Worm (Caenorhabditis elegans) whole organism, late embryonic: Measurements from ENCODE around the gene dpy-3.

Experiments used
- C38D4.7 ChIP-seq: fragments of 200-800 bp; sonication (Bioruptor generic); optimal IDR thresholded peaks from 2 replicates; lab custom pipeline; 2018; ENCODE audit warnings: mild to moderate bottlenecking, missing genetic modification characterization, moderate library complexity, missing compliant biosample characterization
- K02D7.2 ChIP-seq: sonication (generic microtip); optimal IDR thresholded peaks from 2 replicates; lab custom pipeline; 2017; ENCODE audit warnings: mild to moderate bottlenecking, missing genetic modification characterization, missing compliant biosample characterization
- K09A11.1 ChIP-seq: sonication (generic microtip); optimal IDR thresholded peaks from 2 replicates; lab custom pipeline; 2017; ENCODE audit warnings: antibody characterized with exemption, mild to moderate bottlenecking, missing genetic modification characterization, missing compliant biosample characterization; ENCODE audit not compliant: insufficient read depth
- T23F11.4 ChIP-seq: fragments of 200-800 bp; sonication (Bioruptor generic); optimal IDR thresholded peaks from 2 replicates; lab custom pipeline; 2018; ENCODE audit warnings: mild to moderate bottlenecking, missing genetic modification characterization, missing compliant biosample characterization
- Y22D7AL.16 ChIP-seq: sonication (generic microtip); optimal IDR thresholded peaks from 2 replicates; lab custom pipeline; 2016; ENCODE audit warnings: missing genetic modification characterization, missing compliant biosample characterization
- ahr-1 ChIP-seq: sonication (generic microtip); optimal IDR thresholded peaks from 2 replicates; lab custom pipeline; 2016; ENCODE audit warnings: missing genetic modification characterization, missing compliant biosample characterization
- ama-1 ChIP-seq: fragments of 150-350 bp; optimal IDR thresholded peaks from 2 replicates; lab custom pipeline; 2014
- ceh-14 ChIP-seq: sonication (generic microtip); optimal IDR thresholded peaks from 2 replicates; lab custom pipeline; 2016; ENCODE audit warnings: missing genotype, missing genetic modification characterization, missing compliant biosample characterization
- ceh-18 ChIP-seq: sonication (generic microtip); optimal IDR thresholded peaks from 2 replicates; lab custom pipeline; 2016; ENCODE audit warnings: missing genetic modification characterization, missing compliant biosample characterization
- ceh-2 ChIP-seq: sonication (generic microtip); optimal IDR thresholded peaks from 2 replicates; lab custom pipeline; 2016; ENCODE audit warnings: missing genotype, missing genetic modification characterization, missing compliant biosample characterization
- ceh-24 ChIP-seq: sonication (generic microtip); optimal IDR thresholded peaks from 2 replicates; lab custom pipeline; 2016; ENCODE audit warnings: mild to moderate bottlenecking, missing genetic modification characterization, missing compliant biosample characterization
- ceh-31 ChIP-seq: sonication (generic microtip); optimal IDR thresholded peaks from 2 replicates; lab custom pipeline; 2016; ENCODE audit warnings: missing genetic modification characterization, missing compliant biosample characterization
- ceh-45 ChIP-seq: fragments of 200-800 bp; sonication (Bioruptor generic); IDR thresholded peaks from 2 replicates; pipeline ENCODE4 v1.3.6; 2022; ENCODE audit warnings: missing genetic modification reagents, missing genetic modification characterization, missing compliant biosample characterization
- ceh-48 ChIP-seq: sonication (generic microtip); optimal IDR thresholded peaks from 2 replicates; lab custom pipeline; 2016; ENCODE audit warnings: missing genetic modification characterization, inconsistent platforms, missing compliant biosample characterization
- ceh-6 ChIP-seq: fragments of 200-800 bp; sonication (Bioruptor generic); optimal IDR thresholded peaks from 2 replicates; lab custom pipeline; 2018; ENCODE audit warnings: mild to moderate bottlenecking, missing genetic modification characterization, missing compliant biosample characterization
- ceh-9 ChIP-seq: sonication (generic microtip); optimal IDR thresholded peaks from 2 replicates; lab custom pipeline; 2016; ENCODE audit warnings: mild to moderate bottlenecking, missing genetic modification characterization, inconsistent platforms, missing compliant biosample characterization
- elt-2 ChIP-seq: sonication (generic microtip); optimal IDR thresholded peaks from 2 replicates; lab custom pipeline; 2016; ENCODE audit warnings: missing genetic modification reagents, missing genetic modification characterization, missing compliant biosample characterization
- eyg-1 ChIP-seq: sonication (generic microtip); optimal IDR thresholded peaks from 2 replicates; lab custom pipeline; 2016; ENCODE audit warnings: missing genotype, missing genetic modification characterization, missing compliant biosample characterization
- fax-1 ChIP-seq: sonication (generic microtip); optimal IDR thresholded peaks from 2 replicates; lab custom pipeline; 2016; ENCODE audit warnings: missing genotype, missing genetic modification characterization, missing compliant biosample characterization
- gmeb-2 ChIP-seq: sonication (generic microtip); optimal IDR thresholded peaks from 2 replicates; lab custom pipeline; 2016; ENCODE audit warnings: missing genetic modification characterization, inconsistent platforms, missing compliant biosample characterization
- hlh-13 ChIP-seq: fragments of 200-800 bp; sonication (Bioruptor generic); optimal IDR thresholded peaks from 2 replicates; lab custom pipeline; 2018; ENCODE audit warnings: mild to moderate bottlenecking, missing genetic modification characterization, missing compliant biosample characterization
- hlh-15 ChIP-seq: sonication (generic microtip); optimal IDR thresholded peaks from 2 replicates; lab custom pipeline; 2016; ENCODE audit warnings: missing genetic modification characterization, missing compliant biosample characterization
- hlh-6 ChIP-seq: sonication (generic microtip); optimal IDR thresholded peaks from 2 replicates; lab custom pipeline; 2016; ENCODE audit warnings: missing genotype, missing genetic modification characterization, missing compliant biosample characterization
- hlh-8 ChIP-seq: sonication (generic microtip); optimal IDR thresholded peaks from 2 replicates; lab custom pipeline; 2016; ENCODE audit warnings: missing genotype, missing genetic modification characterization, missing compliant biosample characterization
- lin-11 ChIP-seq: fragments of 200-800 bp; sonication (Bioruptor generic); optimal IDR thresholded peaks from 2 replicates; lab custom pipeline; 2018; ENCODE audit warnings: mild to moderate bottlenecking, missing genetic modification characterization, missing compliant biosample characterization
- nfya-1 ChIP-seq: sonication (generic microtip); optimal IDR thresholded peaks from 2 replicates; lab custom pipeline; 2017; ENCODE audit warnings: missing genetic modification characterization, mild to moderate bottlenecking, missing compliant biosample characterization, antibody characterized with exemption, moderate library complexity
- nhr-11 ChIP-seq: fragments of 150-350 bp; optimal IDR thresholded peaks from 2 replicates; lab custom pipeline; 2014; ENCODE audit warnings: missing biosample characterization, missing genetic modification characterization
- nhr-232 ChIP-seq: sonication (generic microtip); optimal IDR thresholded peaks from 2 replicates; lab custom pipeline; 2016; ENCODE audit warnings: missing genetic modification characterization, missing compliant biosample characterization
- pax-1 ChIP-seq: fragments of 150-350 bp; optimal IDR thresholded peaks from 2 replicates; lab custom pipeline; 2014; ENCODE audit warnings: missing biosample characterization, missing genetic modification characterization
- sdc-2 ChIP-seq: sonication (generic microtip); optimal IDR thresholded peaks from 2 replicates; lab custom pipeline; 2016; ENCODE audit warnings: missing genotype, missing genetic modification characterization, missing compliant biosample characterization
- sox-2 ChIP-seq: fragments of 200-800 bp; sonication (Bioruptor generic); IDR thresholded peaks from 2 replicates; pipeline ENCODE4 v1.3.6; 2022; ENCODE audit warnings: missing genetic modification reagents, missing genetic modification characterization, missing compliant biosample characterization
- syd-9 ChIP-seq: sonication (generic microtip); optimal IDR thresholded peaks from 2 replicates; lab custom pipeline; 2016; ENCODE audit warnings: mild to moderate bottlenecking, missing genetic modification characterization, moderate library complexity, missing compliant biosample characterization
- tbx-2 ChIP-seq: sonication (generic microtip); optimal IDR thresholded peaks from 2 replicates; lab custom pipeline; 2016; ENCODE audit warnings: missing genetic modification characterization, missing compliant biosample characterization
- unc-3 ChIP-seq, 2 experiments: fragments of 200-800 bp in 1 of 2; sonication (Bioruptor generic) in 1 of 2; sonication (generic microtip) in 1 of 2; conservative IDR thresholded peaks in 1 of 2; optimal IDR thresholded peaks in 1 of 2; 2 replicates each; pipeline versions ENCODE4 v1.3.6 to Lab custom; 2016 to 2022; ENCODE audit warnings: missing compliant biosample characterization in 2 of 2, missing genetic modification characterization in 2 of 2, missing genetic modification reagents in 1 of 2
- unc-42 ChIP-seq: sonication (generic microtip); optimal IDR thresholded peaks from 2 replicates; lab custom pipeline; 2016; ENCODE audit warnings: missing genotype, missing genetic modification characterization, missing compliant biosample characterization

Gene dpy-3

DNA sequence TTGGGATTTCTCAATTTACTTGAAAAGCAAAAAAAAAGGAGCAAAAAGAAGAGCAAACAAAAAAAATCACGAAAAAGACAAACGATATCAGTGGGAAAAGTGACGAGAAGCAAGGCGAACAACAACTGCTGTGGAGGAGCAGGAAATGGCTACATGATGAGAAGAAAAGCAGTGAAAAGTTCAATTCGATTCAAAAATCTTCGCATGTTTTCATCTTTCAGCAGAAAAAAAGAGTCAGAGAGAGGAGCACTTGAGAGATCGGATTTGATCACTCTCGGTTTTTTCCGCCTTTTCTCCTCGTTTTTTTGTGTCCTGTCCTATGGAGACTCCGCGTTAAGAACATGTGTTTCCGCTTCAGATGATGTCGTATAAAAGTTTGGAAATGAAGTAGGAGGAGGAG lies 6.5 kb downstream of the dpy-3 start:
- TF ChIP-seq unc-3 (GFP tag; conservative IDR thresholded peaks at IDR 0.05; lab: Robert Waterston, UW) (no peak), unc-3 (tag; optimal IDR thresholded peaks at IDR 0.05; lab: Kevin White, UChicago) (no peak), pax-1 (no peak), gmeb-2 (tag; lab: Kevin White, UChicago) (no peak), ceh-18 (tag; lab: Kevin White, UChicago) (peak; percentile 32)

DNA sequence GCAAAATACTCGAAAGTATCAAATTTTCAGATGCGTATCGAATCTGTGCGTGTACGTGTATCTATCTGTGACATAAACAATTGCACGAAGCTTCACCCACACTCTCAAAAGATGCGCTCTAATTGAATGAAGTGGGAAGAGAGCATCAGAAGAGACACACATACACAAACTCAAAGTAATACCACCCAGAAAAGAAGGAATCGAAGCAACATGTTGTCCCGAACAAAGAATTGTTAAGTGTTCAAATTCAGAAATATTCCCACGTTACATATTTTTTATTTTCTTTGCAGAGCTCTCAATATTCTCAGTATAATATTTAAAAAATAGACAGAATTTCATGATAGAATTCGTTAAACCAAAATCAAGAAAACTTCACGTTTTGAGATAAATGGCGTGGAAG lies 8.5 kb downstream of the dpy-3 start:
- no peak for TF ChIP-seq fax-1 (tag; lab: Kevin White, UChicago)
- TF ChIP-seq unc-42 (tag; lab: Kevin White, UChicago): peak; percentile 45

DNA sequence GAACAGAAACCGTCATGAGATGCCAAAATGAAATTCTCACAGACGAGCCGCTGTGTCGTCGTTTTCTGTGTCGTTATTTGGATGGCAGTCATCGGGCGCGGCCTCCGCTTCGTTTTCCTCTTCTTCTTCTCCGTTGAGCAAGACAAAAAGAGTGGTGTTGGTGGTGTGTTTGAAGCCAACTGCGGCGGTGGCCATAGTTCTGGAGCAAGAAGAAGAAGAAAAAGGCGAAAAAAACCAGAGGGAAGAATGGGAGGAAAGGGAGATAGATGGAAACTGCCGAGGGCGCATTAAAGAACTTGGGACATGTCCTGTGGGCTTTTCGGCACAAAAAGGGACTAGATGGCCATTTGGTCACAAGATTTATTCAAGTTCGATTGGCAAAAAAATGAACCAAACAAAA lies 13.8 kb downstream of the dpy-3 start, which contains the start of gene F53B1.9:
F53B1.9 (minus strand) TSS at position 195 of the 400 bp plus-strand sequence.
- TF ChIP-seq unc-42 (tag; lab: Kevin White, UChicago) (peak; percentile 30), nfya-1 (tag; lab: Kevin White, UChicago) (no peak)

DNA sequence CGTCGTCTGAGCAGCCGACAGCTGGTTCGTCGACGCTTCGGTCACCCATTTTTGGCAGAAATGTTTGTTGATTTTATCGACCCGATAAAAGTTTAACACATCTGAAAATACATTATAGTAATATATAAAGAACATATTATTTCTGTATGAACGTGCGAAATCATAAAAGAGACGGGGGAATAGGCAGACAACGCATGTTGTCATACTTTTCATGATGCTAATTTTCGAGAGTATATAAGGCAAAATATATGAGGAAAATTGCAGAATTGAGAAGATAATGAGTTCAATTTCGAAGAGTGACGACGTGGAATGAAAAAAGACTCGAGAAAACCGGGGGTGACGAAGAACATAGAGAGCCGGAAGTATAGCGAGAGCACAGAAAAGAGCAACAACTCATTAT lies 15.3 kb downstream of the dpy-3 start, which contains the start of gene F53B1.8:
F53B1.8 (minus strand) TSS at position 101 of the 400 bp plus-strand sequence.
- TF ChIP-seq tbx-2 (no peak), gmeb-2 (tag; lab: Kevin White, UChicago) (no peak), lin-11 (no peak), eyg-1 (tag; lab: Kevin White, UChicago) (no peak), hlh-8 (no peak), ahr-1 (no peak), ceh-31 (tag; lab: Kevin White, UChicago) (no peak), hlh-6 (tag; lab: Kevin White, UChicago) (no peak), ceh-48 (tag; lab: Kevin White, UChicago) (no peak), ceh-14 (no peak), K09A11.1 (no peak), ceh-45 (no peak), C38D4.7 (GFP tag; lab: Kevin White, UChicago) (no peak)

DNA sequence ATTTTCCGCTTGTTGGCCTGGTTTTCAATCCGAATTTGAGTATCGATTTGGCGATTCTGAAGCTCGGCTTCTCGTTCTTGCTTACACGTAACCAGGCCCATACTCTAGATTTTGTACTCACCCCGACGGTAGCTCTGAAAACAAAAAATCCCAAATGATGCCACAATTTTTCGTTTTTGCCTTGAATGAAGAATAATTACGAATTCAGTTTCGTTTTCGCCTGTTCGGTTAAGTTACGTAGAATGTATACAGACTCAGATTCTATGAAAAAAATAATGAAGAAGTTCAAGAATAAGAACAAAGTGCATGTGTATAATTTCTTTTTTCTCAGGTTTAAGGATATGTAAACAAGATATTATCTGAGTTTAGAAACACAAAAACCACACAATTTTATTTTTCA lies 24.5 kb downstream of the dpy-3 start, which contains the start of gene gpa-5:
gpa-5 (minus strand) TSS at position 101 of the 400 bp plus-strand sequence.
- no peak for TF ChIP-seq hlh-8
- TF ChIP-seq Y22D7AL.16 (tag; lab: Kevin White, UChicago): no peak
- TF ChIP-seq nhr-232 (tag; lab: Kevin White, UChicago): no peak
- no peak for TF ChIP-seq hlh-15 (tag; lab: Kevin White, UChicago)
- no peak for TF ChIP-seq elt-2 (tag; lab: Kevin White, UChicago)
- no peak for TF ChIP-seq syd-9
- no peak for TF ChIP-seq ceh-31 (tag; lab: Kevin White, UChicago)
- no peak for TF ChIP-seq pax-1
- TF ChIP-seq ceh-2 (tag; lab: Kevin White, UChicago): no peak
- no peak for TF ChIP-seq K02D7.2 (tag; lab: Kevin White, UChicago)
- no peak for TF ChIP-seq gmeb-2 (tag; lab: Kevin White, UChicago)

DNA sequence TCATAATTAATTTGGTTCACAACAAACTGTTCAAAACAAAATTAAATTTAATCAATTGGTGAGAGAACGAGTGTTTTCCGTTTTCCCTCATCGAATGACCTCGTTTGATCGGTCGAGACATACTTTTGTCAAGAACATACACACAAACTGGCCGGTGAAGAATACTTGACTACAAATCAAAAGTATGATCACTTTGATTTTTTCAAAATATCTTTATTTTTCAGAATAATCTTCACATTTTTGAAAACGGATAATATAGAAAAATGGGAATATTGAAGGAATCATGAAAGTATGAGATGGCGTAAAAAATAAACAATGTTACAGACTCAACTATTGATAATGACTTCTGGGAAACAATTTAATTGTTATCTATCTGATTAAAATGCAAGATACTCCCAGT lies 27.3 kb downstream of the dpy-3 start, which contains the start of gene swip-10:
swip-10 (minus strand) TSS at position 101 of the 400 bp plus-strand sequence.
- no peak for TF ChIP-seq ceh-24 (tag; lab: Kevin White, UChicago)
- TF ChIP-seq K02D7.2 (tag; lab: Kevin White, UChicago): no peak
- TF ChIP-seq tbx-2: no peak
- no peak for TF ChIP-seq unc-42 (tag; lab: Kevin White, UChicago)
- TF ChIP-seq ceh-6 (GFP tag; lab: Kevin White, UChicago): no peak

DNA sequence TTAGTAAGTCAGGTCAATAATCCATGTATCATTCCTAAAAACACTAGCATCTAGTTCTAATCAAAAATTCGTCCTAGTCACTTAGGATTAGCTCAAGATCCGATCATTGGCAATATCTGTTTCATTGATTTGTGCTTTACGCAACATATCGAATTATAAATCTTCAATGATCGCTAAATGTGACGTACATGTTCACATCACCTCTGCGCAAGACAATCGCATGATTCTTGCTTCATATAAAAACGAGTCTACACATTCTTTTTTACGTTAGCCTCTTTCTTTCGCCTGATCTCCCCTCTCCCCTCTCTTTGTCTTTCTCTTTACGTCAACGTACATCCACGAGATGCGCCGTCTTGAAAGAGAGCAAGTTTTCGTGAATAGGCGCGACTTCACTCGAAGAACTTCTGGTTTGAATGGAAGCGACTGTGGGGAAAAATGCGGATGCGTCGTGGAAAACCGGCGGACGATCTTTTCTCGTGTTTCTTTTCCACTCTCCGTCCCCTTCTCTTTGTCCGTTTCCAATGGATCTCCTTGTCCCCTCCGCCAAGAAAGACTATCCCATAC lies 29.1 kb downstream of the dpy-3 start:
- TF ChIP-seq nfya-1 (tag; lab: Kevin White, UChicago): peak; percentile 6
- no peak for TF ChIP-seq hlh-13 (GFP tag; lab: Kevin White, UChicago)
- no peak for TF ChIP-seq Y22D7AL.16 (tag; lab: Kevin White, UChicago)
- peak; percentile 18 for TF ChIP-seq sdc-2 (tag; lab: Kevin White, UChicago)
- TF ChIP-seq ceh-48 (tag; lab: Kevin White, UChicago): no peak
- no peak for TF ChIP-seq ceh-9 (tag; lab: Kevin White, UChicago)
- TF ChIP-seq unc-3 (GFP tag; conservative IDR thresholded peaks at IDR 0.05; lab: Robert Waterston, UW): no peak
- no peak for TF ChIP-seq unc-3 (tag; optimal IDR thresholded peaks at IDR 0.05; lab: Kevin White, UChicago)
- TF ChIP-seq nhr-11: no peak
- no peak for TF ChIP-seq sox-2 (GFP tag; lab: Robert Waterston, UW)
- TF ChIP-seq T23F11.4 (GFP tag; lab: Kevin White, UChicago): no peak
- no peak for TF ChIP-seq ama-1
- TF ChIP-seq, all 69 proteins: peak for 2
